Worm (Caenorhabditis elegans) whole organism, L4 larva: ENCODE measurements around the gene D1014.7.

ENCODE experiments used
- dmd-8 ChIP-seq: fragments of 200-800 bp; sonication (Bioruptor generic); IDR thresholded peaks from 2 replicates; pipeline ENCODE4 v1.3.6; 2022; ENCODE audit warnings: missing genetic modification characterization, missing compliant biosample characterization
- snpc-1.2 ChIP-seq: fragments of 200-800 bp; sonication (Bioruptor generic); IDR thresholded peaks from 2 replicates; pipeline ENCODE4 v1.3.6; 2022; ENCODE audit warnings: missing genetic modification reagents, missing genetic modification characterization, missing compliant biosample characterization
- ztf-11 ChIP-seq: fragments of 150-350 bp; optimal IDR thresholded peaks from 2 replicates; lab custom pipeline; 2014; ENCODE audit warnings: missing biosample characterization, missing genetic modification characterization

- TF ChIP-seq snpc-1.2 (GFP tag; lab: Robert Waterston, UW) (no peak), ztf-11 (tag; lab: Kevin White, UChicago) (no peak), dmd-8 (GFP tag; lab: Robert Waterston, UW) (no peak)
Observed at ce11 chrV:8132926-8133325, 14.9 kb downstream of the D1014.7 start, which contains the start of gene D1014.4.
